Worm (Caenorhabditis elegans) whole organism, L4 larva: ENCODE results near the gene zipt-15.

Source experiments
- D1046.2 ChIP-seq: fragments of 200-800 bp; sonication (Bioruptor generic); IDR thresholded peaks from 2 replicates; pipeline ENCODE4 v1.3.6; 2022; ENCODE audit warnings: missing genetic modification characterization, missing compliant biosample characterization
- F10B5.3 ChIP-seq: sonication (generic microtip); optimal IDR thresholded peaks from 2 replicates; lab custom pipeline; 2016; ENCODE audit warnings: mild to moderate bottlenecking, missing genetic modification characterization, missing compliant biosample characterization
- F44E2.7 ChIP-seq: fragments of 200-800 bp; sonication (Bioruptor generic); IDR thresholded peaks from 2 replicates; pipeline ENCODE4 v2.1.2; 2022; ENCODE audit warnings: missing genetic modification characterization, missing compliant biosample characterization
- F49E8.2 ChIP-seq: sonication (generic microtip); optimal IDR thresholded peaks from 2 replicates; lab custom pipeline; 2016; ENCODE audit warnings: missing compliant biosample characterization, mild to moderate bottlenecking, missing genetic modification characterization, borderline replicate concordance
- R02D3.7 ChIP-seq: fragments of 150-350 bp; sonication (generic microtip); optimal IDR thresholded peaks from 3 replicates; lab custom pipeline; 2014; ENCODE audit warnings: missing biosample characterization, missing genetic modification characterization
- T26A8.4 ChIP-seq: fragments of 200-800 bp; sonication (Bioruptor generic); IDR thresholded peaks from 2 replicates; pipeline ENCODE4 v1.3.6; 2022; ENCODE audit warnings: missing genetic modification characterization, missing compliant biosample characterization
- Y48G9A.11 ChIP-seq: fragments of 200-800 bp; sonication (Bioruptor generic); IDR thresholded peaks from 2 replicates; pipeline ENCODE4 v1.3.6; 2022; ENCODE audit warnings: missing genetic modification reagents, missing genetic modification characterization, missing compliant biosample characterization
- Y5F2A.4 ChIP-seq: fragments of 200-800 bp; sonication (Bioruptor generic); optimal IDR thresholded peaks from 2 replicates; lab custom pipeline; 2018; ENCODE audit warnings: mild to moderate bottlenecking, missing genetic modification characterization, missing compliant biosample characterization
- ZK337.2 ChIP-seq: fragments of 200-800 bp; sonication (Bioruptor generic); IDR thresholded peaks from 2 replicates; pipeline ENCODE4 v1.3.6; 2022; ENCODE audit warnings: missing genetic modification reagents, missing genetic modification characterization, missing compliant biosample characterization
- aha-1 ChIP-seq: fragments of 150-350 bp; peaks from one replicate; lab custom pipeline; 2014; ENCODE audit warnings: missing biosample characterization, missing genetic modification characterization
- ama-1 ChIP-seq: fragments of 150-350 bp; optimal IDR thresholded peaks from 2 replicates; lab custom pipeline; 2014; ENCODE audit warnings: inconsistent platforms, mixed read lengths
- arid-1 ChIP-seq: fragments of 200-800 bp; sonication (Bioruptor generic); conservative IDR thresholded peaks from 2 replicates; pipeline ENCODE4 v1.3.6; 2022; ENCODE audit warnings: missing genetic modification reagents, missing genetic modification characterization, missing compliant biosample characterization
- ceh-44 ChIP-seq: fragments of 200-800 bp; sonication (Bioruptor generic); IDR thresholded peaks from 2 replicates; pipeline ENCODE4 v1.3.6; 2022; ENCODE audit warnings: missing genetic modification reagents, missing genetic modification characterization, missing compliant biosample characterization
- ctbp-1 ChIP-seq: fragments of 200-800 bp; sonication (Bioruptor generic); IDR thresholded peaks from 2 replicates; pipeline ENCODE4 v1.3.6; 2022; ENCODE audit warnings: missing genetic modification reagents, missing genetic modification characterization, missing compliant biosample characterization
- daf-12 ChIP-seq: fragments of 150-350 bp; optimal IDR thresholded peaks from 2 replicates; lab custom pipeline; 2014; ENCODE audit warnings: missing biosample characterization, missing genetic modification reagents, missing genetic modification characterization
- daf-16 ChIP-seq, 3 experiments: sonication (generic microtip); optimal IDR thresholded peaks; 2 replicates each; lab custom pipeline; 2016 to 2017; ENCODE audit warnings: missing genetic modification characterization in 3 of 3, missing genetic modification reagents in 3 of 3, mild to moderate bottlenecking in 2 of 3, missing compliant biosample characterization in 2 of 3, missing biosample characterization in 1 of 3, moderate library complexity in 1 of 3
- dve-1 ChIP-seq: sonication (generic microtip); optimal IDR thresholded peaks from 2 replicates; lab custom pipeline; 2017; ENCODE audit warnings: antibody characterized with exemption, mild to moderate bottlenecking, missing genetic modification characterization, missing compliant biosample characterization; ENCODE audit not compliant: insufficient read depth
- fkh-10 ChIP-seq: fragments of 150-350 bp; optimal IDR thresholded peaks from 2 replicates; lab custom pipeline; 2014; ENCODE audit warnings: missing biosample characterization, missing genetic modification reagents, missing genetic modification characterization
- gei-8 ChIP-seq: fragments of 200-800 bp; sonication (Bioruptor generic); optimal IDR thresholded peaks from 2 replicates; lab custom pipeline; 2018; ENCODE audit warnings: mild to moderate bottlenecking, missing genetic modification characterization, missing compliant biosample characterization
- hif-1 ChIP-seq, 2 experiments: sonication (generic microtip); optimal IDR thresholded peaks; 2 replicates each; lab custom pipeline; 2016 to 2017; ENCODE audit warnings: missing compliant biosample characterization in 2 of 2, missing genetic modification characterization in 2 of 2, missing genetic modification reagents in 2 of 2, missing genotype in 2 of 2, mild to moderate bottlenecking in 1 of 2
- hlh-30 ChIP-seq: sonication (generic microtip); optimal IDR thresholded peaks from 2 replicates; lab custom pipeline; 2017; ENCODE audit warnings: antibody characterized with exemption, mild to moderate bottlenecking, missing genetic modification characterization, missing compliant biosample characterization; ENCODE audit not compliant: insufficient read depth
- hmg-1.1 ChIP-seq: fragments of 200-800 bp; sonication (Bioruptor generic); IDR thresholded peaks from 2 replicates; pipeline ENCODE4 v1.3.6; 2022; ENCODE audit warnings: missing genetic modification reagents, missing genetic modification characterization, missing compliant biosample characterization
- lin-13 ChIP-seq: fragments of 150-350 bp; optimal IDR thresholded peaks from 2 replicates; lab custom pipeline; 2014; ENCODE audit warnings: missing biosample characterization, missing genetic modification reagents, missing genetic modification characterization
- lin-38 ChIP-seq: fragments of 200-800 bp; sonication (Bioruptor generic); IDR thresholded peaks from 2 replicates; pipeline ENCODE4 v1.3.6; 2022; ENCODE audit warnings: missing genetic modification reagents, missing genetic modification characterization, missing compliant biosample characterization
- lir-3 ChIP-seq: sonication (generic microtip); optimal IDR thresholded peaks from 2 replicates; lab custom pipeline; 2016; ENCODE audit warnings: mild to moderate bottlenecking, missing genetic modification characterization, missing compliant biosample characterization
- lsy-2 ChIP-seq, 2 experiments: fragments of 150-350 bp in 1 of 2; sonication (generic microtip) in 1 of 2; optimal IDR thresholded peaks; 2 replicates each; lab custom pipeline; 2014 to 2017; ENCODE audit warnings: missing biosample characterization in 2 of 2, missing genetic modification characterization in 2 of 2
- madf-9 ChIP-seq: fragments of 200-800 bp; sonication (Bioruptor generic); conservative IDR thresholded peaks from 2 replicates; pipeline ENCODE4 v1.3.6; 2022; ENCODE audit warnings: missing genetic modification reagents, missing genetic modification characterization, missing compliant biosample characterization
- mdt-29 ChIP-seq: fragments of 200-800 bp; sonication (Bioruptor generic); IDR thresholded peaks from 2 replicates; pipeline ENCODE4 v1.3.6; 2022; ENCODE audit warnings: missing genetic modification reagents, missing genetic modification characterization, missing compliant biosample characterization
- mes-2 ChIP-seq: sonication (generic microtip); optimal IDR thresholded peaks from 2 replicates; lab custom pipeline; 2016; ENCODE audit warnings: missing genotype, mild to moderate bottlenecking, missing genetic modification characterization, missing compliant biosample characterization; ENCODE audit not compliant: poor library complexity, severe bottlenecking
- nhr-102 ChIP-seq: sonication (generic microtip); optimal IDR thresholded peaks from 2 replicates; lab custom pipeline; 2016; ENCODE audit warnings: mild to moderate bottlenecking, missing genetic modification characterization, moderate library complexity, missing compliant biosample characterization
- nhr-111 ChIP-seq: fragments of 200-800 bp; sonication (Bioruptor generic); optimal IDR thresholded peaks from 2 replicates; lab custom pipeline; 2018; ENCODE audit warnings: mild to moderate bottlenecking, missing genetic modification characterization, missing compliant biosample characterization
- nhr-41 ChIP-seq: fragments of 200-800 bp; sonication (Bioruptor generic); IDR thresholded peaks from 2 replicates; pipeline ENCODE4 v1.3.6; 2022; ENCODE audit warnings: missing genetic modification reagents, missing genetic modification characterization, missing compliant biosample characterization
- nhr-42 ChIP-seq: fragments of 200-800 bp; sonication (Bioruptor generic); IDR thresholded peaks from 2 replicates; pipeline ENCODE4 v1.3.6; 2022; ENCODE audit warnings: missing genetic modification characterization, missing compliant biosample characterization
- nhr-48 ChIP-seq: sonication (generic microtip); optimal IDR thresholded peaks from 2 replicates; lab custom pipeline; 2016; ENCODE audit warnings: mild to moderate bottlenecking, missing genetic modification characterization, missing compliant biosample characterization
- nhr-6 ChIP-seq: fragments of 150-350 bp; optimal IDR thresholded peaks from 2 replicates; lab custom pipeline; 2014; ENCODE audit warnings: missing biosample characterization, missing genetic modification characterization
- nhr-77 ChIP-seq: fragments of 150-350 bp; optimal IDR thresholded peaks from 2 replicates; lab custom pipeline; 2014; ENCODE audit warnings: missing biosample characterization, missing genetic modification characterization
- pha-4 ChIP-seq, 2 experiments: fragments of 150-350 bp in 1 of 2; fragments of 200-800 bp in 1 of 2; sonication (Bioruptor generic) in 1 of 2; IDR thresholded peaks in 1 of 2; optimal IDR thresholded peaks in 1 of 2; 2 replicates each; pipeline versions ENCODE4 v1.3.6 to Lab custom; 2014 to 2022; ENCODE audit warnings: missing genetic modification characterization in 2 of 2, missing genetic modification reagents in 2 of 2, missing biosample characterization in 1 of 2, missing compliant biosample characterization in 1 of 2
- php-3 ChIP-seq: fragments of 200-800 bp; sonication (Bioruptor generic); IDR thresholded peaks from 2 replicates; pipeline ENCODE4 v1.3.6; 2022; ENCODE audit warnings: missing genetic modification reagents, missing genetic modification characterization, missing compliant biosample characterization
- pqm-1 ChIP-seq: sonication (generic microtip); optimal IDR thresholded peaks from 2 replicates; lab custom pipeline; 2017; ENCODE audit warnings: missing biosample characterization, missing genetic modification characterization
- rbr-2 ChIP-seq: sonication (generic microtip); optimal IDR thresholded peaks from 2 replicates; lab custom pipeline; 2016; ENCODE audit warnings: missing genotype, missing genetic modification characterization, missing compliant biosample characterization
- sdz-12 ChIP-seq: fragments of 200-800 bp; sonication (Bioruptor generic); optimal IDR thresholded peaks from 2 replicates; lab custom pipeline; 2018; ENCODE audit warnings: mild to moderate bottlenecking, missing genetic modification characterization, missing compliant biosample characterization
- skn-1 ChIP-seq: fragments of 150-350 bp; optimal IDR thresholded peaks from 2 replicates; lab custom pipeline; 2014; ENCODE audit warnings: missing biosample characterization, missing genetic modification characterization
- spr-1 ChIP-seq: sonication (generic microtip); optimal IDR thresholded peaks from 2 replicates; lab custom pipeline; 2016; ENCODE audit warnings: mild to moderate bottlenecking, missing genetic modification characterization, missing compliant biosample characterization
- unc-130 ChIP-seq: sonication (generic microtip); optimal IDR thresholded peaks from 2 replicates; lab custom pipeline; 2016; ENCODE audit warnings: missing genetic modification reagents, missing genetic modification characterization, missing compliant biosample characterization
- zag-1 ChIP-seq: fragments of 150-350 bp; optimal IDR thresholded peaks from 2 replicates; lab custom pipeline; 2014; ENCODE audit warnings: missing biosample characterization, missing genetic modification characterization
- zfp-2 ChIP-seq: sonication (generic microtip); optimal IDR thresholded peaks from 2 replicates; lab custom pipeline; 2016; ENCODE audit warnings: mild to moderate bottlenecking, missing genetic modification characterization, missing compliant biosample characterization
- zfp-3 ChIP-seq: fragments of 200-800 bp; sonication (Bioruptor generic); conservative IDR thresholded peaks from 2 replicates; pipeline ENCODE4 v1.3.6; 2022; ENCODE audit warnings: missing genetic modification reagents, missing genetic modification characterization, missing compliant biosample characterization
- zip-11 ChIP-seq: fragments of 200-800 bp; sonication (Bioruptor generic); IDR thresholded peaks from 2 replicates; pipeline ENCODE4 v1.3.6; 2022; ENCODE audit warnings: missing genetic modification characterization, missing compliant biosample characterization
- ztf-7 ChIP-seq: fragments of 150-350 bp; optimal IDR thresholded peaks from 2 replicates; lab custom pipeline; 2014; ENCODE audit warnings: missing biosample characterization, missing genetic modification characterization

Gene zipt-15

DNA sequence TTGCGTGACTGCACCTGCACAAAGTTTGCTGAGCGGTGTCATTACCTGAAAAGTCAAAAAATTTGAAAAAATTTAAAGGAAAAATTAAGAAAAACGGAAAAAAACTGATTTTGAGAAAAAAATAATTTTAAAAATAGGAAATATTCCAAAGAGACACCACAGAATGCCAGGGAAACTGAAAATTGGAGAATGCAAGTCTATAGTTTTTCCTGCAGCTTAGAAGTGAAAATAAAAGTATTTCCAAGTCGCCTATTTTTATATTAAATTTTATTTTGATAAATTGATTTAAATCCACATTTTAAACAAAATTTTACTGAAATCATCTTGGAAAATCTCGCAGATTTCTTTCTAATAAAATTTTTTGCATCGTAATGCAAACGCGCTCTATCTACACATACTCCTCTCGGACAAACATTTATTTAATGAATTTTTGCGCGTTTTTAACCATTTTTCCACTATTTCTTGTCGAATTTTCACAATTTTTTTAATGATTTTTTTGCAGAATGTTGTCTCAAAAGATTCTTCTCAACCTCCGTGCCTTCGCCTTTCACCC, 28.2 kb downstream of the zipt-15 start, which contains the start of the genes F56B3.11 and ech-5:
Gene F56B3.11, minus strand, starts transcription at position 51 of the 553 bp plus-strand sequence.
Gene ech-5, plus strand, starts transcription at position 503 of the 553 bp plus-strand sequence.
- no peak for TF ChIP-seq ama-1 (lab: Kevin White, UChicago)
- no peak for TF ChIP-seq ztf-7 (tag; lab: Kevin White, UChicago)
- TF ChIP-seq dve-1: peak; percentile 72
- no peak; the same call in 1 of the 2 replicates for TF ChIP-seq pha-4 (GFP tag; IDR thresholded peaks at IDR 0.05; lab: Robert Waterston, UW)
- TF ChIP-seq pha-4 (tag; optimal IDR thresholded peaks at IDR 0.05; lab: Kevin White, UChicago): no peak
- no peak for TF ChIP-seq arid-1 (GFP tag; lab: Robert Waterston, UW)
- TF ChIP-seq madf-9 (GFP tag; lab: Robert Waterston, UW): no peak
- TF ChIP-seq nhr-77: peak; percentile 32
- no peak for TF ChIP-seq php-3
- TF ChIP-seq daf-12 (tag; lab: Kevin White, UChicago): no peak
- peak; percentile 40 for TF ChIP-seq sdz-12
- no peak for TF ChIP-seq ceh-44 (GFP tag; lab: Robert Waterston, UW)
- no peak for TF ChIP-seq zag-1 (tag; lab: Kevin White, UChicago)
- TF ChIP-seq lsy-2 (tag; optimal IDR thresholded peaks at IDR 0.05; lab: Kevin White, UChicago): peak in 1 of 2 experiments; percentile 81
- TF ChIP-seq hif-1 (tag; optimal IDR thresholded peaks at IDR 0.05; lab: Kevin White, UChicago): peak in 1 of 2 experiments; percentile 91
- TF ChIP-seq fkh-10: peak; percentile 5
- no peak for TF ChIP-seq pqm-1 (tag; lab: Kevin White, UChicago)
- TF ChIP-seq zfp-2: peak; percentile 61
- TF ChIP-seq rbr-2 (tag; lab: Kevin White, UChicago): peak; percentile 74
- no peak for TF ChIP-seq R02D3.7 (tag; lab: Kevin White, UChicago)
- TF ChIP-seq zip-11 (GFP tag; lab: Robert Waterston, UW): no peak
- no peak for TF ChIP-seq nhr-111 (GFP tag; lab: Kevin White, UChicago)
- no peak for TF ChIP-seq gei-8 (GFP tag; lab: Kevin White, UChicago)
- TF ChIP-seq ZK337.2 (GFP tag; lab: Robert Waterston, UW): no peak
- no peak for TF ChIP-seq nhr-6 (tag; lab: Kevin White, UChicago)
- TF ChIP-seq lir-3: peak; percentile 43
- TF ChIP-seq D1046.2: no peak
- peak; percentile 96 for TF ChIP-seq lin-38 (GFP tag; lab: Robert Waterston, UW)
- TF ChIP-seq Y5F2A.4 (GFP tag; lab: Kevin White, UChicago): no peak
- TF ChIP-seq Y48G9A.11 (GFP tag; lab: Robert Waterston, UW): no peak
- TF ChIP-seq nhr-102: peak; percentile 19
- TF ChIP-seq hmg-1.1 (GFP tag; lab: Robert Waterston, UW): peak; percentile 69
- TF ChIP-seq mes-2 (tag; lab: Kevin White, UChicago): peak; percentile 72
- TF ChIP-seq nhr-42: no peak; the same call in 1 of the 2 replicates
- TF ChIP-seq hlh-30 (tag; lab: Kevin White, UChicago): peak; percentile 36
- TF ChIP-seq nhr-48 (tag; lab: Kevin White, UChicago): peak; percentile 9
- no peak for TF ChIP-seq daf-16 (GFP tag; optimal IDR thresholded peaks at IDR 0.05; lab: Kevin White, UChicago)
- no peak for TF ChIP-seq daf-16 (tag; optimal IDR thresholded peaks at IDR 0.05; lab: Kevin White, UChicago)
- TF ChIP-seq T26A8.4 (GFP tag; lab: Robert Waterston, UW): no peak
- TF ChIP-seq F10B5.3 (tag; lab: Kevin White, UChicago): no peak
- peak; percentile 77 for TF ChIP-seq unc-130 (GFP tag; lab: Kevin White, UChicago)
- TF ChIP-seq F49E8.2 (tag; lab: Kevin White, UChicago): peak; percentile 1
- TF ChIP-seq zfp-3 (GFP tag; lab: Robert Waterston, UW): 0 out of 2 replicates have a peak, but pooled peaks have one; percentile 49
- peak; percentile 1 for TF ChIP-seq lin-13 (GFP tag; lab: Kevin White, UChicago)
- TF ChIP-seq ctbp-1 (GFP tag; lab: Robert Waterston, UW): no peak
- TF ChIP-seq F44E2.7 (GFP tag; lab: Robert Waterston, UW): no peak
- no peak for TF ChIP-seq nhr-41 (GFP tag; lab: Robert Waterston, UW)
- no peak for TF ChIP-seq skn-1 (tag; lab: Kevin White, UChicago)
- TF ChIP-seq aha-1 (tag; lab: Kevin White, UChicago): peak; percentile 81
- TF ChIP-seq spr-1 (tag; lab: Kevin White, UChicago): peak; percentile 14
- TF ChIP-seq mdt-29 (GFP tag; lab: Robert Waterston, UW): no peak
